Worm (Caenorhabditis elegans): ENCODE results near the gene nas-12.

DNA sequence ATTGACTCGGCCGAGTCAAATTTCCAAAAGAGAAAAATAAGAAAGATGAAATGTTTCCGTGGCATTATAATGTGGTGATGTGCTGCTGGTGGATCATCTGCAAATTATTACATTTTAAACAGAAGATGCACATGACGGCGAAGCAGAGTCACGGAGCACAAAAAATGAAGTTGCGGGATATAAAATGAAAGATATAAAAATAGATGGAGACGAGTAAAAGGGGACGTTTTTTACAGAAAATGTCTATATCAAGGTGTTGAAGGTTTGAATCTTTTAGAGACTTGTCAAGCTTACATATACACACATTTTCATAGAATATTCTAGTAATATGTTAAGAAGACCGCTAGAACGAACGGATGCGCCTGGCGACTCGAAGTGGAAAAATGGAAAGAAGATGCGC, 29.5 kb upstream of the nas-12 start, which contains the start of gene ptrg-1:
- TF ChIP-seq elt-2 (tag; optimal IDR thresholded peaks at IDR 0.05) (no peak), aly-2 (tag; optimal IDR thresholded peaks at IDR 0.05) (no peak)
